Fruit fly (Drosophila melanogaster) whole organism, embryonic: ENCODE measurements around the gene CG14511.
A peak's percentile ranks its signal among the peaks of the same experiment; 100 is the strongest.

Experiments
- Ada2b ChIP-seq: fragments of 200-800 bp; sonication (Bioruptor generic); IDR thresholded peaks from 2 replicates; pipeline ENCODE4 v1.3.6; 2022; ENCODE audit warnings: missing biosample characterization, missing genetic modification characterization
- C15 ChIP-seq: fragments of 200-800 bp; sonication (Bioruptor generic); IDR thresholded peaks from 3 replicates; pipeline ENCODE4 v1.3.6; 2022; ENCODE audit warnings: missing biosample characterization, missing genetic modification characterization
- CG10147 ChIP-seq: fragments of 200-800 bp; sonication (Bioruptor generic); optimal IDR thresholded peaks from 2 replicates; lab custom pipeline; 2019; ENCODE audit warnings: missing biosample characterization, mild to moderate bottlenecking, missing genetic modification characterization, moderate library complexity
- CG11456 ChIP-seq: fragments of 200-800 bp; sonication (Bioruptor generic); IDR thresholded peaks from 3 replicates; pipeline ENCODE4 v1.3.6; 2022; ENCODE audit warnings: missing biosample characterization, missing genetic modification characterization
- CG14014 ChIP-seq: fragments of 200-800 bp; sonication (Bioruptor generic); IDR thresholded peaks from 2 replicates; pipeline ENCODE4 v1.3.6; 2022; ENCODE audit warnings: missing biosample characterization, missing genetic modification characterization
- CG14710 ChIP-seq: fragments of 200-800 bp; sonication (Bioruptor generic); optimal IDR thresholded peaks from 3 replicates; lab custom pipeline; 2019; ENCODE audit warnings: missing biosample characterization, mild to moderate bottlenecking, missing genetic modification characterization, moderate library complexity
- CG15011 ChIP-seq: fragments of 200-800 bp; sonication (Bioruptor generic); optimal IDR thresholded peaks from 3 replicates; lab custom pipeline; 2018; ENCODE audit warnings: missing biosample characterization, mild to moderate bottlenecking, missing genetic modification characterization
- CG15514 ChIP-seq: fragments of 200-800 bp; sonication (Bioruptor generic); optimal IDR thresholded peaks from 3 replicates; lab custom pipeline; 2017; ENCODE audit warnings: missing biosample characterization, missing genetic modification characterization, mild to moderate bottlenecking, moderate library complexity, missing genetic modification reagents
- CG16779 ChIP-seq: fragments of 200-800 bp; sonication (Bioruptor generic); IDR thresholded peaks from 2 replicates; pipeline ENCODE4 v1.3.6; 2022; ENCODE audit warnings: missing biosample characterization, missing genetic modification characterization
- CG17568 ChIP-seq: fragments of 200-800 bp; sonication (Bioruptor generic); optimal IDR thresholded peaks from 2 replicates; lab custom pipeline; 2018; ENCODE audit warnings: missing biosample characterization, mild to moderate bottlenecking, missing genetic modification characterization, moderate library complexity
- CG17912 ChIP-seq: fragments of 200-800 bp; sonication (Bioruptor generic); optimal IDR thresholded peaks from 2 replicates; lab custom pipeline; 2018; ENCODE audit warnings: missing biosample characterization, mild to moderate bottlenecking, missing genetic modification characterization
- CG1792 ChIP-seq: fragments of 200-800 bp; sonication (Bioruptor generic); optimal IDR thresholded peaks from 2 replicates; lab custom pipeline; 2016; ENCODE audit warnings: missing biosample characterization, missing genetic modification characterization
- CG3163 ChIP-seq: fragments of 200-800 bp; sonication (Bioruptor generic); optimal IDR thresholded peaks from 3 replicates; lab custom pipeline; 2016; ENCODE audit warnings: missing biosample characterization, missing genetic modification characterization
- CG43689 ChIP-seq: fragments of 200-800 bp; sonication (Bioruptor generic); IDR thresholded peaks from 2 replicates; pipeline ENCODE4 v1.3.6; 2022; ENCODE audit warnings: missing biosample characterization, missing genetic modification characterization
- CG5953 ChIP-seq: fragments of 200-800 bp; sonication (Bioruptor generic); IDR thresholded peaks from 2 replicates; pipeline ENCODE4 v1.3.6; 2022; ENCODE audit warnings: missing biosample characterization, missing genetic modification characterization
- CG6683 ChIP-seq: fragments of 200-800 bp; sonication (Bioruptor generic); optimal IDR thresholded peaks from 2 replicates; lab custom pipeline; 2017; ENCODE audit warnings: missing biosample characterization, mild to moderate bottlenecking, missing genetic modification characterization, missing genetic modification reagents
- CG7928 ChIP-seq: fragments of 200-800 bp; sonication (Bioruptor generic); optimal IDR thresholded peaks from 2 replicates; lab custom pipeline; 2017; ENCODE audit warnings: missing biosample characterization, mild to moderate bottlenecking, missing genetic modification characterization
- CG8944 ChIP-seq: fragments of 200-800 bp; sonication (Bioruptor generic); optimal IDR thresholded peaks from 3 replicates; lab custom pipeline; 2016; ENCODE audit warnings: missing biosample characterization, missing genetic modification characterization
- CG9797 ChIP-seq: fragments of 200-800 bp; sonication (Bioruptor generic); optimal IDR thresholded peaks from 3 replicates; lab custom pipeline; 2018; ENCODE audit warnings: missing biosample characterization, mild to moderate bottlenecking, missing genetic modification characterization
- CHES-1-like ChIP-seq: fragments of 200-800 bp; sonication (Bioruptor generic); optimal IDR thresholded peaks from 2 replicates; lab custom pipeline; 2016; ENCODE audit warnings: missing biosample characterization, missing genetic modification characterization
- Dref ChIP-seq: fragments of 200-800 bp; sonication (Bioruptor generic); IDR thresholded peaks from 2 replicates; pipeline ENCODE4 v1.3.6; 2022; ENCODE audit warnings: missing biosample characterization, missing genetic modification characterization
- E2f1 ChIP-seq: fragments of 200-800 bp; sonication (Bioruptor generic); IDR thresholded peaks from 2 replicates; pipeline ENCODE4 v1.3.6; 2022; ENCODE audit warnings: missing biosample characterization, missing genetic modification characterization
- HLH4C ChIP-seq: fragments of 200-800 bp; sonication (Bioruptor generic); IDR thresholded peaks from 3 replicates; pipeline ENCODE4 v1.3.6; 2022; ENCODE audit warnings: missing biosample characterization, missing genetic modification characterization; ENCODE audit not compliant: partially characterized antibody
- MESR4 ChIP-seq: fragments of 200-800 bp; sonication (Bioruptor generic); optimal IDR thresholded peaks from 2 replicates; lab custom pipeline; 2018; ENCODE audit warnings: missing biosample characterization, mild to moderate bottlenecking, missing genetic modification characterization, moderate library complexity
- Max ChIP-seq: fragments of 200-800 bp; sonication (Bioruptor generic); optimal IDR thresholded peaks from 2 replicates; lab custom pipeline; 2016; ENCODE audit warnings: missing biosample characterization, mild to moderate bottlenecking, missing genetic modification characterization
- Med ChIP-seq: fragments of 200-800 bp; sonication (Bioruptor generic); peaks from one replicate; lab custom pipeline; 2016; ENCODE audit warnings: missing biosample characterization, missing genetic modification characterization, mild to moderate bottlenecking, inconsistent platforms, moderate library complexity
- NC2β ChIP-seq: fragments of 200-800 bp; sonication (Bioruptor generic); optimal IDR thresholded peaks from 2 replicates; lab custom pipeline; 2016; ENCODE audit warnings: missing biosample characterization, missing genetic modification characterization
- Oaz ChIP-seq: fragments of 200-800 bp; sonication (Bioruptor generic); IDR thresholded peaks from 2 replicates; pipeline ENCODE4 v1.3.6; 2022; ENCODE audit warnings: missing biosample characterization, missing genetic modification characterization
- Sry-β ChIP-seq: fragments of 200-800 bp; sonication (Bioruptor generic); optimal IDR thresholded peaks from 2 replicates; lab custom pipeline; 2018; ENCODE audit warnings: missing biosample characterization, mild to moderate bottlenecking, missing genetic modification characterization, moderate library complexity
- Vsx1 ChIP-seq: fragments of 200-800 bp; sonication (Bioruptor generic); optimal IDR thresholded peaks from 2 replicates; lab custom pipeline; 2017; ENCODE audit warnings: missing biosample characterization, mild to moderate bottlenecking, missing genetic modification characterization, missing genetic modification reagents
- abd-A ChIP-seq: fragments of 200-800 bp; sonication (Bioruptor generic); optimal IDR thresholded peaks from 3 replicates; lab custom pipeline; 2019; ENCODE audit warnings: missing biosample characterization, mild to moderate bottlenecking, missing genetic modification characterization, moderate library complexity
- al ChIP-seq: fragments of 200-800 bp; sonication (Bioruptor generic); IDR thresholded peaks from 2 replicates; pipeline ENCODE4 v1.3.6; 2022; ENCODE audit warnings: missing biosample characterization, missing genetic modification characterization
- bbx ChIP-seq: fragments of 200-800 bp; sonication (Bioruptor generic); IDR thresholded peaks from 2 replicates; pipeline ENCODE4 v1.3.6; 2022; ENCODE audit warnings: missing biosample characterization, missing genetic modification characterization; ENCODE audit not compliant: partially characterized antibody
- crc ChIP-seq: fragments of 200-800 bp; sonication (Bioruptor generic); optimal IDR thresholded peaks from 2 replicates; lab custom pipeline; 2016; ENCODE audit warnings: missing biosample characterization, missing genetic modification characterization
- danr ChIP-seq: fragments of 200-800 bp; sonication (Bioruptor generic); IDR thresholded peaks from 2 replicates; pipeline ENCODE4 v1.3.6; 2022; ENCODE audit warnings: missing biosample characterization, missing genetic modification characterization
- dimm ChIP-seq: fragments of 200-800 bp; sonication (Bioruptor generic); IDR thresholded peaks from 2 replicates; pipeline ENCODE4 v1.3.6; 2022; ENCODE audit warnings: missing biosample characterization, missing genetic modification characterization
- dm ChIP-seq: fragments of 200-800 bp; sonication (Bioruptor generic); optimal IDR thresholded peaks from 3 replicates; lab custom pipeline; 2016; ENCODE audit warnings: missing biosample characterization, missing genetic modification characterization
- dmrt11E ChIP-seq: fragments of 200-800 bp; sonication (Bioruptor generic); optimal IDR thresholded peaks from 3 replicates; lab custom pipeline; 2018; ENCODE audit warnings: missing biosample characterization, mild to moderate bottlenecking, missing genetic modification characterization, moderate library complexity
- eyg ChIP-seq: fragments of 200-800 bp; sonication (Bioruptor generic); optimal IDR thresholded peaks from 3 replicates; lab custom pipeline; 2016; ENCODE audit warnings: missing biosample characterization, missing genetic modification characterization
- gcm2 ChIP-seq: fragments of 200-800 bp; sonication (Bioruptor generic); optimal IDR thresholded peaks from 2 replicates; lab custom pipeline; 2016; ENCODE audit warnings: missing biosample characterization, missing genetic modification characterization
- grau ChIP-seq: fragments of 200-800 bp; optimal IDR thresholded peaks from 3 replicates; lab custom pipeline; 2019; ENCODE audit warnings: missing biosample characterization, mild to moderate bottlenecking, missing genetic modification characterization, moderate library complexity
- h ChIP-seq: fragments of >200 bp; optimal IDR thresholded peaks from 2 replicates; lab custom pipeline; 2017
- inv ChIP-seq: fragments of 200-800 bp; sonication (Bioruptor generic); IDR thresholded peaks from 2 replicates; pipeline ENCODE4 v1.3.6; 2022; ENCODE audit warnings: missing biosample characterization, missing genetic modification characterization; ENCODE audit not compliant: partially characterized antibody
- kay ChIP-seq: fragments of 200-800 bp; sonication (Bioruptor generic); optimal IDR thresholded peaks from 2 replicates; lab custom pipeline; 2016; ENCODE audit warnings: missing biosample characterization, missing genetic modification characterization
- pb ChIP-seq: fragments of 200-800 bp; sonication (Bioruptor generic); optimal IDR thresholded peaks from 3 replicates; lab custom pipeline; 2016; ENCODE audit warnings: missing biosample characterization, missing genetic modification characterization
- row ChIP-seq: fragments of 200-800 bp; sonication (Bioruptor generic); IDR thresholded peaks from 3 replicates; pipeline ENCODE4 v1.3.6; 2022; ENCODE audit warnings: missing biosample characterization, missing genetic modification characterization
- schlank ChIP-seq: fragments of 200-800 bp; sonication (Bioruptor generic); optimal IDR thresholded peaks from 2 replicates; lab custom pipeline; 2018; ENCODE audit warnings: missing biosample characterization, mild to moderate bottlenecking, missing genetic modification characterization
- sim ChIP-seq: fragments of 200-800 bp; sonication (Bioruptor generic); IDR thresholded peaks from 2 replicates; pipeline ENCODE4 v1.3.6; 2022; ENCODE audit warnings: missing biosample characterization, missing genetic modification characterization
- sob ChIP-seq: fragments of 200-800 bp; sonication (Bioruptor generic); IDR thresholded peaks from 2 replicates; pipeline ENCODE4 v1.3.6; 2022; ENCODE audit warnings: missing biosample characterization, missing genetic modification characterization
- tgo ChIP-seq: fragments of 200-800 bp; sonication (Bioruptor generic); IDR thresholded peaks from 3 replicates; pipeline ENCODE4 v1.3.6; 2022; ENCODE audit warnings: missing biosample characterization, missing genetic modification characterization
- toy ChIP-seq: fragments of 200-800 bp; sonication (Bioruptor generic); IDR thresholded peaks from 2 replicates; pipeline ENCODE4 v1.3.6; 2022; ENCODE audit warnings: missing biosample characterization, missing genetic modification characterization

The CG14511 gene

DNA sequence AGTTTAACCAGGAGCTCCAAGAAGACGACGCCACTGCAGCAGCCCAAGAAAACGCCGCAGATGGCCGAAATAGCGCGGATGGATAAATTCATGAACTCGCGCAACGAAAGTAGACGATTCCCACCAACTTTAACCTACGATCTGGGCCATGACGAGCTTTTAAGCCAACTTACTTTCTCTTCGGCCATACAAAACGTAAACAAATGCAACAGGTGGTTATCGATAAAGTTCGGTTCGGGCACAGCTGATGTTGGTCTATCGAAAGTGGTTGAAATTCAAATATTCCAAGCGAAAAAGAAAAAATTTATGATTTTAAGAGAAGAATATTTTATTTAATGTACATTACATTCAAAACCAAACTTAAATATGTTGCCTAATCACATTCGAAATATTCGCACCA is at the start of gene CG14511 (continued):
- no peak for TF ChIP-seq inv (GFP tag; lab: Robert Waterston, UW)
- peak; percentile 30; the same call in 1 of the 2 replicates for TF ChIP-seq bbx (GFP tag; lab: Robert Waterston, UW)
- no peak for TF ChIP-seq CG1792 (GFP tag; lab: Kevin White, UChicago)
- TF ChIP-seq MESR4 (GFP tag; lab: Kevin White, UChicago): peak; percentile 0

DNA sequence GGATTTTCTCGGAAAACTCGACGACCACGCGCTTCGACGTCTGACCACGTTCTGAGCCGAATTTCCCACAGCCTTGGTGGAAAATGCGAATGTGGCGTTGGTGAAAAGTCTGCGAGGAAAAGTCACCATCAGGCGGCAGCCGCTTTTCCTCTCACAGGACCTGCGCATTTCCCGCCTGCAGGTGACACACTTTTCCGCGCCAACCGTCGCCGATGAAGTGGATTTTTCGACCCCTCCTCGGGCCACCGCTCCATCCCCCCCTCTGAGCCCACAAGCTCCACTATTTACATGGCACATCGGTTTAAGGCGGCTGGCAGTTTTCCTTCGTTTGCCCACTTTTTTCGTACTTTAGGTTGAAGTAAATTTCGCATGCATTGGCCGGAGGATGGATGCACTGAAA is 48.3 kb upstream of the CG14511 start, which contains the start of gene jus:
Gene jus (minus strand): TSS at position 38 of the 400 bp plus-strand sequence.
- TF ChIP-seq sim (GFP tag; lab: Robert Waterston, UW) (no peak), dmrt11E (tag; lab: Kevin White, UChicago) (no peak), gcm2 (no peak), pb (GFP tag; lab: Kevin White, UChicago) (no peak), CG17912 (no peak), Ada2b (GFP tag; lab: Robert Waterston, UW) (no peak), sob (GFP tag; lab: Robert Waterston, UW) (no peak), CG15514 (GFP tag; lab: Kevin White, UChicago) (peak; percentile 15), schlank (tag; lab: Kevin White, UChicago) (no peak), al (GFP tag; lab: Robert Waterston, UW) (no peak), CG7928 (GFP tag; lab: Kevin White, UChicago) (no peak), CG14710 (tag; lab: Kevin White, UChicago) (no peak), dimm (no peak), dm (GFP tag; lab: Kevin White, UChicago) (no peak), CG43689 (no peak), abd-A (tag; lab: Kevin White, UChicago) (peak; percentile 14), CG3163 (GFP tag; lab: Kevin White, UChicago) (no peak), row (GFP tag; lab: Robert Waterston, UW) (0 out of 3 replicates have a peak, but pooled peaks have one; percentile 17), CG9797 (GFP tag; lab: Kevin White, UChicago) (no peak), Max (GFP tag; lab: Kevin White, UChicago) (no peak), toy (no peak), CG11456 (GFP tag; lab: Robert Waterston, UW) (no peak), Med (GFP tag; lab: Kevin White, UChicago) (peak; percentile 55), inv (GFP tag; lab: Robert Waterston, UW) (no peak), CHES-1-like (no peak), CG8944 (GFP tag; lab: Kevin White, UChicago) (no peak), Vsx1 (GFP tag; lab: Kevin White, UChicago) (no peak), kay (GFP tag; lab: Kevin White, UChicago) (no peak), CG5953 (GFP tag; lab: Robert Waterston, UW) (no peak), E2f1 (GFP tag; lab: Robert Waterston, UW) (no peak), h (lab: Kevin White, UChicago) (no peak), Sry-β (no peak), grau (no peak), danr (GFP tag; lab: Robert Waterston, UW) (no peak), CG16779 (GFP tag; lab: Robert Waterston, UW) (0 out of 2 replicates have a peak, but pooled peaks have one; percentile 45), CG15011 (GFP tag; lab: Kevin White, UChicago) (no peak), Dref (GFP tag; lab: Robert Waterston, UW) (no peak), CG14014 (GFP tag; lab: Robert Waterston, UW) (no peak), Oaz (GFP tag; lab: Robert Waterston, UW) (no peak), crc (GFP tag; lab: Kevin White, UChicago) (no peak), tgo (GFP tag; lab: Robert Waterston, UW) (no peak), HLH4C (no peak), eyg (GFP tag; lab: Kevin White, UChicago) (no peak), CG6683 (GFP tag; lab: Kevin White, UChicago) (no peak), CG17568 (GFP tag; lab: Kevin White, UChicago) (no peak), CG10147 (GFP tag; lab: Kevin White, UChicago) (no peak), NC2β (GFP tag; lab: Kevin White, UChicago) (no peak), C15 (GFP tag; lab: Robert Waterston, UW) (no peak)
